Fruit fly (Drosophila melanogaster) whole organism, embryonic: ENCODE results near the gene CG33502.

ENCODE experiments used
- CG10321 ChIP-seq: fragments of 200-800 bp; sonication (Bioruptor generic); IDR thresholded peaks from 2 replicates; pipeline ENCODE4 v1.3.6; 2022; ENCODE audit warnings: missing biosample characterization, missing genetic modification characterization
- CG10565 ChIP-seq: fragments of 200-800 bp; sonication (Bioruptor generic); optimal IDR thresholded peaks from 3 replicates; lab custom pipeline; 2016; ENCODE audit warnings: missing biosample characterization, mild to moderate bottlenecking, missing genetic modification characterization
- CG11456 ChIP-seq: fragments of 200-800 bp; sonication (Bioruptor generic); IDR thresholded peaks from 3 replicates; pipeline ENCODE4 v1.3.6; 2022; ENCODE audit warnings: missing biosample characterization, missing genetic modification characterization
- CG12104 ChIP-seq: fragments of 200-800 bp; sonication (Bioruptor generic); optimal IDR thresholded peaks from 3 replicates; lab custom pipeline; 2016; ENCODE audit warnings: missing biosample characterization, missing genetic modification characterization
- CG15479 ChIP-seq: fragments of 200-800 bp; sonication (Bioruptor generic); optimal IDR thresholded peaks from 3 replicates; lab custom pipeline; 2019; ENCODE audit warnings: missing biosample characterization, mild to moderate bottlenecking, missing genetic modification characterization, moderate library complexity
- CG1603 ChIP-seq: fragments of 200-800 bp; sonication (Bioruptor generic); optimal IDR thresholded peaks from 2 replicates; lab custom pipeline; 2019; ENCODE audit warnings: missing biosample characterization, mild to moderate bottlenecking, missing genetic modification characterization, moderate library complexity
- CG17359 ChIP-seq: fragments of 200-800 bp; sonication (Bioruptor generic); optimal IDR thresholded peaks from 3 replicates; lab custom pipeline; 2018; ENCODE audit warnings: missing biosample characterization, mild to moderate bottlenecking, missing genetic modification characterization, moderate library complexity
- CG17385 ChIP-seq: fragments of 200-800 bp; sonication (Bioruptor generic); optimal IDR thresholded peaks from 3 replicates; lab custom pipeline; 2018; ENCODE audit warnings: missing biosample characterization, mild to moderate bottlenecking, missing genetic modification characterization
- CG17612 ChIP-seq: fragments of 200-800 bp; sonication (Bioruptor generic); IDR thresholded peaks from 2 replicates; pipeline ENCODE4 v1.3.6; 2022; ENCODE audit warnings: missing biosample characterization, missing genetic modification characterization
- CG18262 ChIP-seq: fragments of 200-800 bp; optimal IDR thresholded peaks from 3 replicates; lab custom pipeline; 2019; ENCODE audit warnings: missing biosample characterization, mild to moderate bottlenecking, missing genetic modification characterization, moderate library complexity
- CG2678 ChIP-seq: fragments of 200-800 bp; sonication (Bioruptor generic); optimal IDR thresholded peaks from 3 replicates; lab custom pipeline; 2019; ENCODE audit warnings: missing biosample characterization, mild to moderate bottlenecking, missing genetic modification characterization, moderate library complexity
- CG30403 ChIP-seq: fragments of 200-800 bp; sonication (Bioruptor generic); optimal IDR thresholded peaks from 3 replicates; lab custom pipeline; 2016; ENCODE audit warnings: missing biosample characterization, missing genetic modification characterization
- CG3407 ChIP-seq: fragments of 200-800 bp; sonication (Bioruptor generic); optimal IDR thresholded peaks from 2 replicates; lab custom pipeline; 2018; ENCODE audit warnings: missing biosample characterization, mild to moderate bottlenecking, missing genetic modification characterization
- CG34422 ChIP-seq: fragments of 200-800 bp; sonication (Bioruptor generic); IDR thresholded peaks from 3 replicates; pipeline ENCODE4 v1.3.6; 2022; ENCODE audit warnings: missing biosample characterization, missing genetic modification characterization
- CG3995 ChIP-seq: fragments of 200-800 bp; sonication (Bioruptor generic); optimal IDR thresholded peaks from 3 replicates; lab custom pipeline; 2016; ENCODE audit warnings: missing biosample characterization, missing genetic modification characterization
- CG6254 ChIP-seq: fragments of 200-800 bp; sonication (Bioruptor generic); optimal IDR thresholded peaks from 3 replicates; lab custom pipeline; 2017; ENCODE audit warnings: mild to moderate bottlenecking, missing biosample characterization, missing genetic modification reagents, missing genetic modification characterization
- CG7786 ChIP-seq: fragments of 200-800 bp; sonication (Bioruptor generic); optimal IDR thresholded peaks from 2 replicates; lab custom pipeline; 2016; ENCODE audit warnings: missing biosample characterization, missing genetic modification characterization
- CG7963 ChIP-seq: fragments of 200-800 bp; sonication (Bioruptor generic); IDR thresholded peaks from 3 replicates; pipeline ENCODE4 v1.3.6; 2022; ENCODE audit warnings: missing biosample characterization, missing genetic modification characterization; ENCODE audit not compliant: partially characterized antibody
- CG9437 ChIP-seq: fragments of 200-800 bp; sonication (Bioruptor generic); optimal IDR thresholded peaks from 2 replicates; lab custom pipeline; 2018; ENCODE audit warnings: missing biosample characterization, mild to moderate bottlenecking, missing genetic modification characterization
- CHES-1-like ChIP-seq: fragments of 200-800 bp; sonication (Bioruptor generic); optimal IDR thresholded peaks from 2 replicates; lab custom pipeline; 2016; ENCODE audit warnings: missing biosample characterization, missing genetic modification characterization
- D19A ChIP-seq: fragments of 200-800 bp; optimal IDR thresholded peaks from 3 replicates; lab custom pipeline; 2019; ENCODE audit warnings: missing biosample characterization, mild to moderate bottlenecking, missing genetic modification characterization, moderate library complexity
- Deaf1 ChIP-seq: fragments of 200-800 bp; optimal IDR thresholded peaks from 3 replicates; lab custom pipeline; 2019; ENCODE audit warnings: missing biosample characterization, mild to moderate bottlenecking, missing genetic modification characterization, moderate library complexity
- Dip3 ChIP-seq: fragments of 200-800 bp; sonication (Bioruptor generic); optimal IDR thresholded peaks from 3 replicates; lab custom pipeline; 2016; ENCODE audit warnings: missing biosample characterization, missing genetic modification characterization
- GATAe ChIP-seq: fragments of 200-800 bp; sonication (Bioruptor generic); conservative IDR thresholded peaks from 2 replicates; pipeline ENCODE4 v1.3.6; 2022; ENCODE audit warnings: missing biosample characterization, missing genetic modification characterization
- HLH3B ChIP-seq: fragments of 200-800 bp; sonication (Bioruptor generic); IDR thresholded peaks from 2 replicates; pipeline ENCODE4 v1.3.6; 2022; ENCODE audit warnings: missing biosample characterization, missing genetic modification characterization
- Hr39 ChIP-seq: fragments of >200 bp; optimal IDR thresholded peaks from 2 replicates; lab custom pipeline; 2017
- Lpt ChIP-seq: fragments of >200 bp; optimal IDR thresholded peaks from 2 replicates; lab custom pipeline; 2018; ENCODE audit warnings: missing biosample characterization, missing genetic modification characterization
- Max ChIP-seq: fragments of 200-800 bp; sonication (Bioruptor generic); optimal IDR thresholded peaks from 2 replicates; lab custom pipeline; 2016; ENCODE audit warnings: missing biosample characterization, mild to moderate bottlenecking, missing genetic modification characterization
- Oli ChIP-seq: fragments of 200-800 bp; sonication (Bioruptor generic); optimal IDR thresholded peaks from 2 replicates; lab custom pipeline; 2018; ENCODE audit warnings: missing biosample characterization, mild to moderate bottlenecking, missing genetic modification characterization, moderate library complexity
- PHDP ChIP-seq: fragments of 200-800 bp; sonication (Bioruptor generic); optimal IDR thresholded peaks from 3 replicates; lab custom pipeline; 2018; ENCODE audit warnings: missing biosample characterization, mild to moderate bottlenecking, missing genetic modification characterization, moderate library complexity
- Rx ChIP-seq: fragments of 200-800 bp; sonication (Bioruptor generic); IDR thresholded peaks from 2 replicates; pipeline ENCODE4 v1.3.6; 2022; ENCODE audit warnings: missing biosample characterization, missing genetic modification characterization
- Spps ChIP-seq: fragments of 200-800 bp; sonication (Bioruptor generic); optimal IDR thresholded peaks from 2 replicates; lab custom pipeline; 2018; ENCODE audit warnings: missing biosample characterization, mild to moderate bottlenecking, missing genetic modification characterization
- Xbp1 ChIP-seq: fragments of 200-800 bp; sonication (Bioruptor generic); optimal IDR thresholded peaks from 3 replicates; lab custom pipeline; 2016; ENCODE audit warnings: missing biosample characterization, mild to moderate bottlenecking, missing genetic modification characterization
- ara ChIP-seq: fragments of 200-800 bp; sonication (Bioruptor generic); IDR thresholded peaks from 2 replicates; pipeline ENCODE4 v1.3.6; 2022; ENCODE audit warnings: missing biosample characterization, missing genetic modification characterization
- az2 ChIP-seq: fragments of 200-800 bp; sonication (Bioruptor generic); optimal IDR thresholded peaks from 3 replicates; lab custom pipeline; 2016; ENCODE audit warnings: missing biosample characterization, missing genetic modification characterization
- chn ChIP-seq: fragments of 200-800 bp; sonication (Bioruptor generic); optimal IDR thresholded peaks from 2 replicates; lab custom pipeline; 2016; ENCODE audit warnings: missing biosample characterization, missing genetic modification characterization
- danr ChIP-seq: fragments of 200-800 bp; sonication (Bioruptor generic); IDR thresholded peaks from 2 replicates; pipeline ENCODE4 v1.3.6; 2022; ENCODE audit warnings: missing biosample characterization, missing genetic modification characterization
- dmrt11E ChIP-seq: fragments of 200-800 bp; sonication (Bioruptor generic); optimal IDR thresholded peaks from 3 replicates; lab custom pipeline; 2018; ENCODE audit warnings: missing biosample characterization, mild to moderate bottlenecking, missing genetic modification characterization, moderate library complexity
- eyg ChIP-seq: fragments of 200-800 bp; sonication (Bioruptor generic); optimal IDR thresholded peaks from 3 replicates; lab custom pipeline; 2016; ENCODE audit warnings: missing biosample characterization, missing genetic modification characterization
- gce ChIP-seq: fragments of 200-800 bp; sonication (Bioruptor generic); IDR thresholded peaks from 3 replicates; pipeline ENCODE4 v1.3.6; 2022; ENCODE audit warnings: missing biosample characterization, missing genetic modification characterization
- gsb ChIP-seq: fragments of 200-800 bp; sonication (Bioruptor generic); IDR thresholded peaks from 2 replicates; pipeline ENCODE4 v1.3.6; 2022; ENCODE audit warnings: missing biosample characterization, missing genetic modification characterization
- hth ChIP-seq: fragments of >200 bp; optimal IDR thresholded peaks from 2 replicates; lab custom pipeline; 2017; ENCODE audit warnings: inconsistent platforms
- jumu ChIP-seq: fragments of 200-800 bp; sonication (Bioruptor generic); optimal IDR thresholded peaks from 3 replicates; lab custom pipeline; 2016; ENCODE audit warnings: missing biosample characterization, missing genetic modification characterization
- mld ChIP-seq: fragments of 200-800 bp; sonication (Bioruptor generic); IDR thresholded peaks from 3 replicates; pipeline ENCODE4 v1.3.6; 2022; ENCODE audit warnings: missing biosample characterization, missing genetic modification characterization; ENCODE audit not compliant: partially characterized antibody
- nerfin-2 ChIP-seq: fragments of 200-800 bp; sonication (Bioruptor generic); IDR thresholded peaks from 2 replicates; pipeline ENCODE4 v1.3.6; 2022; ENCODE audit warnings: missing biosample characterization, missing genetic modification characterization; ENCODE audit not compliant: partially characterized antibody
- odd ChIP-seq: fragments of 200-800 bp; sonication (Bioruptor generic); optimal IDR thresholded peaks from 2 replicates; lab custom pipeline; 2017; ENCODE audit warnings: missing biosample characterization, mild to moderate bottlenecking, missing genetic modification characterization
- pita ChIP-seq: fragments of 200-800 bp; sonication (Bioruptor generic); optimal IDR thresholded peaks from 2 replicates; lab custom pipeline; 2017; ENCODE audit warnings: missing biosample characterization, mild to moderate bottlenecking, missing genetic modification characterization
- sc ChIP-seq, 3 experiments: fragments of >200 bp in 2 of 3; fragments of 200-800 bp in 1 of 3; sonication (Bioruptor generic) in 1 of 3; optimal IDR thresholded peaks; 2 replicates in 2 of 3; 3 replicates in 1 of 3; lab custom pipeline; 2017; ENCODE audit warnings: mild to moderate bottlenecking in 1 of 3, missing biosample characterization in 1 of 3, missing genetic modification characterization in 1 of 3, missing genetic modification reagents in 1 of 3
- schlank ChIP-seq: fragments of 200-800 bp; sonication (Bioruptor generic); optimal IDR thresholded peaks from 2 replicates; lab custom pipeline; 2018; ENCODE audit warnings: missing biosample characterization, mild to moderate bottlenecking, missing genetic modification characterization
- sisA ChIP-seq: fragments of 200-800 bp; sonication (Bioruptor generic); IDR thresholded peaks from 2 replicates; pipeline ENCODE4 v1.3.6; 2022; ENCODE audit warnings: missing biosample characterization, missing genetic modification characterization
- tna ChIP-seq: fragments of 200-800 bp; sonication (Bioruptor generic); IDR thresholded peaks from 2 replicates; pipeline ENCODE4 v1.3.6; 2022; ENCODE audit warnings: missing biosample characterization, missing genetic modification characterization; ENCODE audit not compliant: partially characterized antibody

The CG33502 gene

dm6 chrX:21593907-21594306 lies 17.4 kb downstream of the CG33502 start (continued):
- TF ChIP-seq CG2678 (tag; lab: Kevin White, UChicago) (peak; percentile 86), CG15479 (GFP tag; lab: Kevin White, UChicago) (no peak), sisA (peak; percentile 89), Oli (tag; lab: Kevin White, UChicago) (peak; percentile 85), gsb (GFP tag; lab: Robert Waterston, UW) (no peak), Deaf1 (tag; lab: Kevin White, UChicago) (peak; percentile 58), CG30403 (GFP tag; lab: Kevin White, UChicago) (peak; percentile 81), CG7786 (GFP tag; lab: Kevin White, UChicago) (peak; percentile 79), Dip3 (GFP tag; lab: Kevin White, UChicago) (peak; percentile 56), D19A (tag; lab: Kevin White, UChicago) (peak; percentile 85), sc (optimal IDR thresholded peaks at IDR 0.05; lab: Kevin White, UChicago) (no peak), sc (GFP tag; optimal IDR thresholded peaks at IDR 0.05; lab: Kevin White, UChicago) (peak; percentile 84), CG9437 (GFP tag; lab: Kevin White, UChicago) (peak; percentile 50), Lpt (GFP tag; lab: Kevin White, UChicago) (no peak), CG1603 (tag; lab: Kevin White, UChicago) (peak; percentile 95), CG3995 (no peak), Spps (tag; lab: Kevin White, UChicago) (peak; percentile 80), Hr39 (lab: Kevin White, UChicago) (no peak), CG34422 (GFP tag; lab: Robert Waterston, UW) (peak; percentile 85), CG7963 (GFP tag; lab: Robert Waterston, UW) (no peak), CG18262 (tag; lab: Kevin White, UChicago) (peak; percentile 93), jumu (GFP tag; lab: Kevin White, UChicago) (peak; percentile 84), CG6254 (peak; percentile 81), CG3407 (peak; percentile 64), Rx (GFP tag; lab: Robert Waterston, UW) (peak; percentile 75), PHDP (peak; percentile 78), CG17612 (GFP tag; lab: Robert Waterston, UW) (peak; percentile 48; the same call in 1 of the 2 replicates), odd (GFP tag; lab: Kevin White, UChicago) (peak; percentile 53), ara (GFP tag; lab: Robert Waterston, UW) (peak; percentile 92), CG17359 (tag; lab: Kevin White, UChicago) (peak; percentile 86), mld (GFP tag; lab: Robert Waterston, UW) (no peak), CG11456 (GFP tag; lab: Robert Waterston, UW) (peak; percentile 77), CG12104 (GFP tag; lab: Kevin White, UChicago) (peak; percentile 50), CHES-1-like (GFP tag; lab: Kevin White, UChicago) (peak; percentile 55), hth (no peak), eyg (peak; percentile 62), schlank (tag; lab: Kevin White, UChicago) (peak; percentile 19), dmrt11E (tag; lab: Kevin White, UChicago) (peak; percentile 82), CG10321 (GFP tag; lab: Robert Waterston, UW) (no peak), HLH3B (peak; percentile 87), tna (no peak), chn (peak; percentile 74), az2 (GFP tag; lab: Kevin White, UChicago) (peak; percentile 84), CG17385 (GFP tag; lab: Kevin White, UChicago) (peak; percentile 73), Max (peak; percentile 66), danr (GFP tag; lab: Robert Waterston, UW) (peak; percentile 70), pita (GFP tag; lab: Kevin White, UChicago) (no peak), gce (peak; percentile 81), CG10565 (GFP tag; lab: Kevin White, UChicago) (peak; percentile 24), nerfin-2 (GFP tag; lab: Robert Waterston, UW) (no peak), GATAe (no peak; the same call in 1 of the 2 replicates), Xbp1 (GFP tag; lab: Kevin White, UChicago) (peak; percentile 86)
